Worm (Caenorhabditis elegans): ENCODE data around the gene ZK593.2.
A peak's percentile ranks its signal among the peaks of the same experiment; 100 is the strongest.

ZK593.2 gene

ce11 chrIV:10918877-10919560 lies 5.8 kb downstream of the ZK593.2 start:
- no peak for TF ChIP-seq ZK185.1 (tag; optimal IDR thresholded peaks at IDR 0.05; ENCODE audit: poor library complexity, severe bottlenecking)
- peak; percentile 70 for TF ChIP-seq xnd-1 (tag; optimal IDR thresholded peaks at IDR 0.05)
- peak; percentile 64 for TF ChIP-seq ztf-18 (tag; optimal IDR thresholded peaks at IDR 0.05)
- TF ChIP-seq F52B5.7 (tag; optimal IDR thresholded peaks at IDR 0.05), result no peak
- TF ChIP-seq pha-4 (tag; optimal IDR thresholded peaks at IDR 0.05), result no peak
- TF ChIP-seq lin-40 (tag; optimal IDR thresholded peaks at IDR 0.05), result peak; percentile 75
- no peak for TF ChIP-seq lag-1 (GFP tag; IDR thresholded peaks at IDR 0.05)
- no peak for TF ChIP-seq F23B12.7 (tag; optimal IDR thresholded peaks at IDR 0.05; ENCODE audit: insufficient read depth)
- TF ChIP-seq lsy-27 (tag; optimal IDR thresholded peaks at IDR 0.05; ENCODE audit: borderline replicate concordance, insufficient read depth), result no peak
- peak in 1 of 3 experiments; percentile 28 for TF ChIP-seq lin-35 (GFP tag; optimal IDR thresholded peaks at IDR 0.05)
- TF ChIP-seq B0035.1 (tag; optimal IDR thresholded peaks at IDR 0.05), result no peak
- TF ChIP-seq lin-26 (GFP tag; IDR thresholded peaks at IDR 0.05), result 0 out of 2 replicates have a peak, but pooled peaks have one; percentile 40
- TF ChIP-seq ccch-3 (GFP tag; optimal IDR thresholded peaks at IDR 0.05), result no peak
- TF ChIP-seq Y53G8AR.9 (GFP tag; conservative IDR thresholded peaks at IDR 0.05), result no peak
- no peak for TF ChIP-seq aptf-3 (GFP tag; IDR thresholded peaks at IDR 0.05)
- no peak for TF ChIP-seq nhr-27 (tag; optimal IDR thresholded peaks at IDR 0.05)
- TF ChIP-seq hsf-1 (GFP tag; IDR thresholded peaks at IDR 0.05), result no peak
- TF ChIP-seq ceh-27 (GFP tag; optimal IDR thresholded peaks at IDR 0.05), result peak; percentile 87
- TF ChIP-seq C06A6.2 (GFP tag; conservative IDR thresholded peaks at IDR 0.05), result no peak
- peak; percentile 24 for TF ChIP-seq gei-17 (GFP tag; optimal IDR thresholded peaks at IDR 0.05)
- TF ChIP-seq nhr-179 (tag; optimal IDR thresholded peaks at IDR 0.05), result no peak
- no peak for TF ChIP-seq rec-8 (tag; optimal IDR thresholded peaks at IDR 0.05)
- TF ChIP-seq snpc-1.1 (tag; optimal IDR thresholded peaks at IDR 0.05; ENCODE audit: insufficient read depth), result no peak
- TF ChIP-seq athp-1 (tag; optimal IDR thresholded peaks at IDR 0.05), result no peak
- TF ChIP-seq bed-2 (GFP tag; IDR thresholded peaks at IDR 0.05), result no peak
- no peak for TF ChIP-seq attf-6 (GFP tag; IDR thresholded peaks at IDR 0.05)
- no peak for TF ChIP-seq hlh-12 (tag; optimal IDR thresholded peaks at IDR 0.05)
- no peak for TF ChIP-seq sea-2 (GFP tag; IDR thresholded peaks at IDR 0.05)
- no peak for TF ChIP-seq unc-62 (GFP tag; optimal IDR thresholded peaks at IDR 0.05)
- no peak for TF ChIP-seq ztf-6 (GFP tag; IDR thresholded peaks at IDR 0.05)
- no peak for TF ChIP-seq snpc-4 (GFP tag; optimal IDR thresholded peaks at IDR 0.05)
- peak in 3 of 4 experiments; percentile 29 to 65 (median 39) for TF ChIP-seq snpc-4 (tag; optimal IDR thresholded peaks at IDR 0.05)
- peak; percentile 38 for TF ChIP-seq somi-1 (GFP tag; optimal IDR thresholded peaks at IDR 0.05)
- no peak for TF ChIP-seq mel-28 (tag; optimal IDR thresholded peaks at IDR 0.05; ENCODE audit: borderline replicate concordance)
- 0 out of 2 replicates have a peak, but pooled peaks have one; percentile 20 for TF ChIP-seq attf-3 (GFP tag; conservative IDR thresholded peaks at IDR 0.05)
- TF ChIP-seq die-1 (tag; optimal IDR thresholded peaks at IDR 0.05), result no peak
- TF ChIP-seq aptf-2 (GFP tag; conservative IDR thresholded peaks at IDR 0.05), result no peak
- peak; percentile 91 for TF ChIP-seq hmg-1.2 (GFP tag; IDR thresholded peaks at IDR 0.05)
- no peak for TF ChIP-seq T07F8.4 (tag; optimal IDR thresholded peaks at IDR 0.05)
- no peak for TF ChIP-seq rcor-1 (GFP tag; IDR thresholded peaks at IDR 0.05)
- TF ChIP-seq F22D6.2 (tag; optimal IDR thresholded peaks at IDR 0.05), result no peak
- no peak for TF ChIP-seq F37B4.10 (GFP tag; IDR thresholded peaks at IDR 0.05)
- TF ChIP-seq nhr-120 (GFP tag; IDR thresholded peaks at IDR 0.05), result no peak
- no peak for TF ChIP-seq egl-44 (GFP tag; IDR thresholded peaks at IDR 0.05)
- no peak for TF ChIP-seq F55B11.4 (tag; optimal IDR thresholded peaks at IDR 0.05; ENCODE audit: borderline replicate concordance, insufficient read depth)
- no peak for TF ChIP-seq ceh-100 (GFP tag; IDR thresholded peaks at IDR 0.05)
- TF ChIP-seq pbrm-1 (GFP tag; IDR thresholded peaks at IDR 0.05), result 0 out of 2 replicates have a peak, but pooled peaks have one; percentile 32

All from whole organism, young adult.